Fruit fly (Drosophila melanogaster) whole organism, adult: ENCODE results near the gene Bmcp.

Source experiments
- CG33017 ChIP-seq: fragments of 200-800 bp; sonication (Bioruptor generic); optimal IDR thresholded peaks from 2 replicates; lab custom pipeline; 2018; ENCODE audit warnings: missing biosample characterization, mild to moderate bottlenecking, missing genetic modification characterization, moderate library complexity
- CG5204 ChIP-seq: fragments of 200-800 bp; sonication (Bioruptor generic); optimal IDR thresholded peaks from 2 replicates; lab custom pipeline; 2016; ENCODE audit warnings: missing biosample characterization, missing genetic modification characterization
- CG7045 ChIP-seq: fragments of 200-800 bp; sonication (Bioruptor generic); optimal IDR thresholded peaks from 2 replicates; lab custom pipeline; 2017; ENCODE audit warnings: missing biosample characterization, mild to moderate bottlenecking, missing genetic modification characterization
- CG7101 ChIP-seq: fragments of 200-800 bp; sonication (Bioruptor generic); optimal IDR thresholded peaks from 2 replicates; lab custom pipeline; 2018; ENCODE audit warnings: missing biosample characterization, mild to moderate bottlenecking, missing genetic modification characterization, moderate library complexity
- Crg-1 ChIP-seq: fragments of 200-800 bp; sonication (Bioruptor generic); optimal IDR thresholded peaks from 2 replicates; lab custom pipeline; 2016; ENCODE audit warnings: missing biosample characterization, missing genetic modification characterization
- Hr96 ChIP-seq: fragments of 200-800 bp; sonication (Bioruptor generic); optimal IDR thresholded peaks from 2 replicates; lab custom pipeline; 2016; ENCODE audit warnings: missing biosample characterization, missing genetic modification characterization
- Mnt ChIP-seq: fragments of 200-800 bp; sonication (Bioruptor generic); optimal IDR thresholded peaks from 2 replicates; lab custom pipeline; 2016; ENCODE audit warnings: missing biosample characterization, mild to moderate bottlenecking, missing genetic modification characterization
- bab1 ChIP-seq: fragments of 200-800 bp; sonication (Bioruptor generic); optimal IDR thresholded peaks from 3 replicates; lab custom pipeline; 2019; ENCODE audit warnings: missing biosample characterization, mild to moderate bottlenecking, missing genetic modification characterization, moderate library complexity
- cic ChIP-seq: fragments of 200-800 bp; sonication (Bioruptor generic); optimal IDR thresholded peaks from 2 replicates; lab custom pipeline; 2017; ENCODE audit warnings: missing biosample characterization, mild to moderate bottlenecking, missing genetic modification characterization, moderate library complexity
- kay ChIP-seq: fragments of 200-800 bp; sonication (Bioruptor generic); peaks from one replicate; lab custom pipeline; 2016; ENCODE audit warnings: missing biosample characterization, missing genetic modification characterization, borderline replicate concordance
- ovo ChIP-seq: fragments of 200-800 bp; sonication (Bioruptor generic); optimal IDR thresholded peaks from 2 replicates; lab custom pipeline; 2016; ENCODE audit warnings: missing biosample characterization, missing genetic modification characterization
- toe ChIP-seq: fragments of 200-800 bp; sonication (Bioruptor generic); optimal IDR thresholded peaks from 2 replicates; lab custom pipeline; 2016; ENCODE audit warnings: missing biosample characterization, missing genetic modification characterization

- no peak for TF ChIP-seq bab1 (GFP tag; lab: Kevin White, UChicago)
- no peak for TF ChIP-seq Hr96 (GFP tag; lab: Kevin White, UChicago)
- TF ChIP-seq cic (GFP tag; lab: Kevin White, UChicago) = no peak
- no peak for TF ChIP-seq Crg-1 (GFP tag; lab: Kevin White, UChicago)
- TF ChIP-seq toe (GFP tag; lab: Kevin White, UChicago) = no peak
- no peak for TF ChIP-seq ovo (GFP tag; lab: Kevin White, UChicago)
- TF ChIP-seq CG5204 (GFP tag; lab: Kevin White, UChicago) = no peak
- TF ChIP-seq CG33017 (tag; lab: Kevin White, UChicago) = no peak
- TF ChIP-seq CG7045 = no peak
- no peak for TF ChIP-seq kay (GFP tag; lab: Kevin White, UChicago)
- no peak for TF ChIP-seq CG7101 (tag; lab: Kevin White, UChicago)
- TF ChIP-seq Mnt (GFP tag; lab: Kevin White, UChicago) = no peak
Observed at dm6 chr3L:11711789-11712188, 8.9 kb upstream of the Bmcp start.
